Fruit fly (Drosophila melanogaster): ENCODE results near the gene spri.

Gene spri

DNA sequence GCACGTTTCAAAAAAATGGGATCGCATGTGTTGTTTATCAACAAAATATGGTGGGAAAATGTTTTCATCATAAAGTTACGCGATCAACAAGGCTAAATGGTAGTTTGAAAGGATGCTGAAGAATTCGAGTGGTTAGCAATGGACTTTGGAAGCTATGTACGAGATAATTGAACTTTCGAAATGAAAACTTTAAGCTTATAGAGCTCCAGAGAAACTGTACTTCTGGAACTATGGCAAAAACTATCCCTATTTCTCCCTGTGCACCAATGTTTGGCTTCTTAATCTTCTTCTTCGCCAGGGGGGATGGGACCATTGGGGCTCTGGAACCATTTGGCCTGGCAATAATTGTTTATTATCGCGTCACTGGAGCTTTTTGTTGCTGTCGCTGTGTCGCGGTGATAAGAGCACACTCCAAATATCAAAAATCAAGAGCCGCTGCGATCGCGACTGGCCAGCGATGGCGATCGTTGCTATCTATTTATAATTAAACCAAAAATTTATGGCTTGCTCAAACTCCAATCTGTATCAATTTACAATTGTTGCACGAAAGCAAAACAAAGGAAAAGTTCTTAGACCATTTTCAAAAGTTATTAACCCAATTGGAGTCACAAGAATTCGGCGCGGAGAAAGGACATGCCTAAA, 97.1 kb downstream of the spri start (continued):
- no peak for TF ChIP-seq CG10267 (tag; optimal IDR thresholded peaks at IDR 0.05)
- TF ChIP-seq Neu2 (GFP tag; optimal IDR thresholded peaks at IDR 0.05; ENCODE audit: borderline replicate concordance): no peak
- no peak for TF ChIP-seq usp (GFP tag; optimal IDR thresholded peaks at IDR 0.05)
- TF ChIP-seq CG17186 (GFP tag; optimal IDR thresholded peaks at IDR 0.05): no peak
- TF ChIP-seq NK7.1 (GFP tag; optimal IDR thresholded peaks at IDR 0.05): no peak
- no peak for TF ChIP-seq CG13287 (GFP tag; IDR thresholded peaks at IDR 0.05; ENCODE audit: partially characterized antibody)
- TF ChIP-seq sens-2 (GFP tag; IDR thresholded peaks at IDR 0.05): no peak
- TF ChIP-seq CG8765 (GFP tag; IDR thresholded peaks at IDR 0.05): no peak
- 0 out of 2 replicates have a peak, but pooled peaks have one; percentile 8 for TF ChIP-seq E2f1 (GFP tag; IDR thresholded peaks at IDR 0.05)
- TF ChIP-seq lola (GFP tag; optimal IDR thresholded peaks at IDR 0.05): no peak
- no peak for TF ChIP-seq Sox100B (GFP tag; optimal IDR thresholded peaks at IDR 0.05)
- TF ChIP-seq CG7271 (tag; optimal IDR thresholded peaks at IDR 0.05): no peak
- no peak for TF ChIP-seq jing (GFP tag; optimal IDR thresholded peaks at IDR 0.05)
- no peak for TF ChIP-seq ftz-f1 (GFP tag; optimal IDR thresholded peaks at IDR 0.05)
- TF ChIP-seq CG10366 (GFP tag; IDR thresholded peaks at IDR 0.05): no peak
- peak; percentile 61 for TF ChIP-seq gem (tag; optimal IDR thresholded peaks at IDR 0.05)
- TF ChIP-seq CG2199 (GFP tag; IDR thresholded peaks at IDR 0.05): no peak
- peak; percentile 11 for TF ChIP-seq disco-r (GFP tag; optimal IDR thresholded peaks at IDR 0.05)
- no peak for TF ChIP-seq dati (GFP tag; IDR thresholded peaks at IDR 0.05)
- TF ChIP-seq CG15479 (GFP tag; optimal IDR thresholded peaks at IDR 0.05): no peak
- 0 out of 2 replicates have a peak, but pooled peaks have one; percentile 22 for TF ChIP-seq CG14014 (GFP tag; IDR thresholded peaks at IDR 0.05)
- TF ChIP-seq HLH3B (GFP tag; IDR thresholded peaks at IDR 0.05): no peak
- no peak for TF ChIP-seq chm (GFP tag; IDR thresholded peaks at IDR 0.05)
- TF ChIP-seq kah (GFP tag; optimal IDR thresholded peaks at IDR 0.05): no peak
- TF ChIP-seq Sin3A (optimal IDR thresholded peaks at IDR 0.05): no peak
- no peak for TF ChIP-seq Lpt (GFP tag; optimal IDR thresholded peaks at IDR 0.05)
- no peak for TF ChIP-seq Lim3 (GFP tag; IDR thresholded peaks at IDR 0.05)
- no peak for TF ChIP-seq nerfin-2 (GFP tag; IDR thresholded peaks at IDR 0.05; ENCODE audit: partially characterized antibody)
- TF ChIP-seq CG11695 (GFP tag; IDR thresholded peaks at IDR 0.05): 0 out of 3 replicates have a peak, but pooled peaks have one; percentile 47
- no peak for TF ChIP-seq Ets97D (GFP tag; optimal IDR thresholded peaks at IDR 0.05)
- peak in 1 of 2 experiments; percentile 55 for TF ChIP-seq Hr51 (GFP tag; optimal IDR thresholded peaks at IDR 0.05)
- no peak for TF ChIP-seq da (GFP tag; optimal IDR thresholded peaks at IDR 0.05)
- TF ChIP-seq emc (GFP tag; optimal IDR thresholded peaks at IDR 0.05): peak; percentile 27
- TF ChIP-seq CG6854 (GFP tag; optimal IDR thresholded peaks at IDR 0.05): peak; percentile 29
- TF ChIP-seq CG8359 (GFP tag; optimal IDR thresholded peaks at IDR 0.05; ENCODE audit: borderline replicate concordance): no peak
- peak; percentile 34 for TF ChIP-seq dmrt99B (tag; optimal IDR thresholded peaks at IDR 0.05)
- TF ChIP-seq slbo (GFP tag; IDR thresholded peaks at IDR 0.05): peak; percentile 49; the same call in 1 of the 2 replicates
- TF ChIP-seq CG14965 (GFP tag; optimal IDR thresholded peaks at IDR 0.05; ENCODE audit: borderline replicate concordance): no peak
- TF ChIP-seq B-H2 (GFP tag; optimal IDR thresholded peaks at IDR 0.05): no peak
- TF ChIP-seq fd96Cb (tag; optimal IDR thresholded peaks at IDR 0.05): no peak
- TF ChIP-seq lilli (GFP tag; optimal IDR thresholded peaks at IDR 0.05): peak; percentile 60
- no peak for TF ChIP-seq sr (GFP tag; IDR thresholded peaks at IDR 0.05)
- no peak for TF ChIP-seq pb (GFP tag; optimal IDR thresholded peaks at IDR 0.05)
- TF ChIP-seq gsb (GFP tag; IDR thresholded peaks at IDR 0.05): no peak
- TF ChIP-seq so (GFP tag; IDR thresholded peaks at IDR 0.05): no peak
- no peak for TF ChIP-seq Nf-YA (GFP tag; IDR thresholded peaks at IDR 0.05)
- peak; percentile 28 for TF ChIP-seq Usf (GFP tag; optimal IDR thresholded peaks at IDR 0.05)
- no peak for TF ChIP-seq CG34224 (GFP tag; IDR thresholded peaks at IDR 0.05; ENCODE audit: partially characterized antibody)
- TF ChIP-seq Sry-β (GFP tag; optimal IDR thresholded peaks at IDR 0.05): no peak
- TF ChIP-seq TFAM (GFP tag; optimal IDR thresholded peaks at IDR 0.05): no peak
- no peak for TF ChIP-seq NC2β (GFP tag; optimal IDR thresholded peaks at IDR 0.05)

Data from whole organism, embryonic.